Fruit fly (Drosophila melanogaster) whole organism, embryonic: Measurements from ENCODE around the gene Rtc1.

Experiments
- Aef1 ChIP-seq: fragments of 200-800 bp; sonication (Bioruptor generic); IDR thresholded peaks from 3 replicates; pipeline ENCODE4 v1.3.6; 2022; ENCODE audit warnings: missing biosample characterization, missing genetic modification characterization
- Bgb ChIP-seq: fragments of 200-800 bp; sonication (Bioruptor generic); IDR thresholded peaks from 2 replicates; pipeline ENCODE4 v1.3.6; 2022; ENCODE audit warnings: missing biosample characterization, missing genetic modification characterization; ENCODE audit not compliant: partially characterized antibody
- CG10543 ChIP-seq: fragments of 200-800 bp; sonication (Bioruptor generic); optimal IDR thresholded peaks from 3 replicates; lab custom pipeline; 2017; ENCODE audit warnings: missing biosample characterization, mild to moderate bottlenecking, missing genetic modification characterization, moderate library complexity
- CG10959 ChIP-seq: fragments of 200-800 bp; sonication (Bioruptor generic); IDR thresholded peaks from 2 replicates; pipeline ENCODE4 v1.3.6; 2022; ENCODE audit warnings: missing biosample characterization, missing genetic modification characterization
- CG12769 ChIP-seq: fragments of 200-800 bp; sonication (Bioruptor generic); optimal IDR thresholded peaks from 2 replicates; lab custom pipeline; 2019; ENCODE audit warnings: missing biosample characterization, mild to moderate bottlenecking, missing genetic modification characterization, moderate library complexity
- CG14050 ChIP-seq: fragments of 200-800 bp; sonication (Bioruptor generic); IDR thresholded peaks from 3 replicates; pipeline ENCODE4 v1.3.6; 2022; ENCODE audit warnings: missing biosample characterization, missing genetic modification characterization
- CG14667 ChIP-seq: fragments of 200-800 bp; sonication (Bioruptor generic); IDR thresholded peaks from 2 replicates; pipeline ENCODE4 v1.3.6; 2022; ENCODE audit warnings: missing biosample characterization, missing genetic modification characterization
- CG15011 ChIP-seq: fragments of 200-800 bp; sonication (Bioruptor generic); optimal IDR thresholded peaks from 3 replicates; lab custom pipeline; 2018; ENCODE audit warnings: missing biosample characterization, mild to moderate bottlenecking, missing genetic modification characterization
- CG16815 ChIP-seq: fragments of 200-800 bp; sonication (Bioruptor generic); optimal IDR thresholded peaks from 3 replicates; lab custom pipeline; 2017; ENCODE audit warnings: missing biosample characterization, mild to moderate bottlenecking, missing genetic modification characterization
- CG17612 ChIP-seq: fragments of 200-800 bp; sonication (Bioruptor generic); IDR thresholded peaks from 2 replicates; pipeline ENCODE4 v1.3.6; 2022; ENCODE audit warnings: missing biosample characterization, missing genetic modification characterization
- CG2875 ChIP-seq: fragments of 200-800 bp; sonication (Bioruptor generic); optimal IDR thresholded peaks from 2 replicates; lab custom pipeline; 2017; ENCODE audit warnings: missing biosample characterization, mild to moderate bottlenecking, missing genetic modification characterization, missing genetic modification reagents
- CG3838 ChIP-seq: fragments of 200-800 bp; sonication (Bioruptor generic); optimal IDR thresholded peaks from 3 replicates; lab custom pipeline; 2016; ENCODE audit warnings: missing biosample characterization, missing genetic modification characterization
- CG7271 ChIP-seq: fragments of 200-800 bp; sonication (Bioruptor generic); optimal IDR thresholded peaks from 2 replicates; lab custom pipeline; 2018; ENCODE audit warnings: missing biosample characterization, mild to moderate bottlenecking, missing genetic modification characterization, moderate library complexity
- CG7357 ChIP-seq: fragments of 200-800 bp; sonication (Bioruptor generic); IDR thresholded peaks from 3 replicates; pipeline ENCODE4 v1.3.6; 2022; ENCODE audit warnings: missing biosample characterization, missing genetic modification characterization
- CG7963 ChIP-seq: fragments of 200-800 bp; sonication (Bioruptor generic); IDR thresholded peaks from 3 replicates; pipeline ENCODE4 v1.3.6; 2022; ENCODE audit warnings: missing biosample characterization, missing genetic modification characterization; ENCODE audit not compliant: partially characterized antibody
- CG9215 ChIP-seq: fragments of 200-800 bp; sonication (Bioruptor generic); IDR thresholded peaks from 2 replicates; pipeline ENCODE4 v1.3.6; 2022; ENCODE audit warnings: missing biosample characterization, missing genetic modification characterization
- Dref ChIP-seq: fragments of 200-800 bp; sonication (Bioruptor generic); IDR thresholded peaks from 2 replicates; pipeline ENCODE4 v1.3.6; 2022; ENCODE audit warnings: missing biosample characterization, missing genetic modification characterization
- Fer1 ChIP-seq: fragments of 200-800 bp; sonication (Bioruptor generic); optimal IDR thresholded peaks from 2 replicates; lab custom pipeline; 2017; ENCODE audit warnings: missing biosample characterization, mild to moderate bottlenecking, missing genetic modification characterization
- H2.0 ChIP-seq: fragments of 200-800 bp; sonication (Bioruptor generic); IDR thresholded peaks from 2 replicates; pipeline ENCODE4 v1.3.6; 2022; ENCODE audit warnings: missing biosample characterization, missing genetic modification characterization
- Hmr ChIP-seq: fragments of 200-800 bp; sonication (Bioruptor generic); optimal IDR thresholded peaks from 3 replicates; lab custom pipeline; 2017; ENCODE audit warnings: mild to moderate bottlenecking, missing biosample characterization, missing genetic modification reagents, missing genetic modification characterization
- Hmx ChIP-seq: fragments of 200-800 bp; sonication (Bioruptor generic); optimal IDR thresholded peaks from 2 replicates; lab custom pipeline; 2016; ENCODE audit warnings: missing biosample characterization, missing genetic modification characterization
- Lim3 ChIP-seq: fragments of 200-800 bp; sonication (Bioruptor generic); IDR thresholded peaks from 2 replicates; pipeline ENCODE4 v1.3.6; 2022; ENCODE audit warnings: missing biosample characterization, missing genetic modification characterization
- Mes4 ChIP-seq: fragments of 200-800 bp; sonication (Bioruptor generic); optimal IDR thresholded peaks from 2 replicates; lab custom pipeline; 2016; ENCODE audit warnings: missing biosample characterization, missing genetic modification characterization
- NK7.1 ChIP-seq: fragments of 200-800 bp; sonication (Bioruptor generic); optimal IDR thresholded peaks from 3 replicates; lab custom pipeline; 2016; ENCODE audit warnings: missing biosample characterization, missing genetic modification characterization
- NfI ChIP-seq: fragments of 200-800 bp; sonication (Bioruptor generic); optimal IDR thresholded peaks from 3 replicates; lab custom pipeline; 2018; ENCODE audit warnings: missing biosample characterization, mild to moderate bottlenecking, missing genetic modification characterization, moderate library complexity
- Oaz ChIP-seq: fragments of 200-800 bp; sonication (Bioruptor generic); IDR thresholded peaks from 2 replicates; pipeline ENCODE4 v1.3.6; 2022; ENCODE audit warnings: missing biosample characterization, missing genetic modification characterization
- Rx ChIP-seq: fragments of 200-800 bp; sonication (Bioruptor generic); IDR thresholded peaks from 2 replicates; pipeline ENCODE4 v1.3.6; 2022; ENCODE audit warnings: missing biosample characterization, missing genetic modification characterization
- Side ChIP-seq: fragments of 200-800 bp; sonication (Bioruptor generic); optimal IDR thresholded peaks from 2 replicates; lab custom pipeline; 2016; ENCODE audit warnings: missing biosample characterization, missing genetic modification characterization
- Tbp ChIP-seq: fragments of >200 bp; optimal IDR thresholded peaks from 2 replicates; lab custom pipeline; 2018; ENCODE audit warnings: missing biosample characterization, missing genetic modification characterization
- Xrp1 ChIP-seq: fragments of 200-800 bp; sonication (Bioruptor generic); IDR thresholded peaks from 2 replicates; pipeline ENCODE4 v1.3.6; 2022; ENCODE audit warnings: missing biosample characterization, missing genetic modification characterization
- al ChIP-seq: fragments of 200-800 bp; sonication (Bioruptor generic); IDR thresholded peaks from 2 replicates; pipeline ENCODE4 v1.3.6; 2022; ENCODE audit warnings: missing biosample characterization, missing genetic modification characterization
- ap ChIP-seq: fragments of 200-800 bp; sonication (Bioruptor generic); IDR thresholded peaks from 2 replicates; pipeline ENCODE4 v1.3.6; 2022; ENCODE audit warnings: missing biosample characterization, missing genetic modification characterization
- ara ChIP-seq: fragments of 200-800 bp; sonication (Bioruptor generic); IDR thresholded peaks from 2 replicates; pipeline ENCODE4 v1.3.6; 2022; ENCODE audit warnings: missing biosample characterization, missing genetic modification characterization
- az2 ChIP-seq: fragments of 200-800 bp; sonication (Bioruptor generic); optimal IDR thresholded peaks from 3 replicates; lab custom pipeline; 2016; ENCODE audit warnings: missing biosample characterization, missing genetic modification characterization
- bbx ChIP-seq: fragments of 200-800 bp; sonication (Bioruptor generic); IDR thresholded peaks from 2 replicates; pipeline ENCODE4 v1.3.6; 2022; ENCODE audit warnings: missing biosample characterization, missing genetic modification characterization; ENCODE audit not compliant: partially characterized antibody
- bigmax ChIP-seq: fragments of 200-800 bp; sonication (Bioruptor generic); optimal IDR thresholded peaks from 2 replicates; lab custom pipeline; 2018; ENCODE audit warnings: missing biosample characterization, mild to moderate bottlenecking, missing genetic modification characterization
- bowl ChIP-seq: fragments of 200-800 bp; sonication (Bioruptor generic); IDR thresholded peaks from 2 replicates; pipeline ENCODE4 v1.3.6; 2022; ENCODE audit warnings: missing biosample characterization, missing genetic modification characterization
- cas ChIP-seq: fragments of 200-800 bp; sonication (Bioruptor generic); IDR thresholded peaks from 2 replicates; pipeline ENCODE4 v1.3.6; 2022; ENCODE audit warnings: missing biosample characterization, missing genetic modification characterization
- en ChIP-seq: fragments of 200-800 bp; sonication (Bioruptor generic); optimal IDR thresholded peaks from 2 replicates; lab custom pipeline; 2016; ENCODE audit warnings: missing biosample characterization, missing genetic modification characterization
- gro ChIP-seq: fragments of 200-800 bp; sonication (Bioruptor generic); optimal IDR thresholded peaks from 2 replicates; lab custom pipeline; 2016; ENCODE audit warnings: missing biosample characterization, missing genetic modification characterization
- jigr1 ChIP-seq: fragments of 200-800 bp; sonication (Bioruptor generic); IDR thresholded peaks from 3 replicates; pipeline ENCODE4 v1.3.6; 2022; ENCODE audit warnings: missing biosample characterization, missing genetic modification characterization
- lov ChIP-seq, 2 experiments: fragments of 200-800 bp in 1 of 2; fragments of >200 bp in 1 of 2; sonication (Bioruptor generic) in 1 of 2; IDR thresholded peaks in 1 of 2; optimal IDR thresholded peaks in 1 of 2; 2 replicates in 1 of 2; 3 replicates in 1 of 2; pipeline versions ENCODE4 v1.3.6 to Lab custom; 2017 to 2022; ENCODE audit warnings: missing biosample characterization in 1 of 2, missing genetic modification characterization in 1 of 2
- onecut ChIP-seq: fragments of 200-800 bp; sonication (Bioruptor generic); IDR thresholded peaks from 2 replicates; pipeline ENCODE4 v1.3.6; 2022; ENCODE audit warnings: missing biosample characterization, missing genetic modification characterization
- pita ChIP-seq: fragments of 200-800 bp; sonication (Bioruptor generic); optimal IDR thresholded peaks from 2 replicates; lab custom pipeline; 2017; ENCODE audit warnings: missing biosample characterization, mild to moderate bottlenecking, missing genetic modification characterization
- ranshi ChIP-seq: fragments of 200-800 bp; sonication (Bioruptor generic); IDR thresholded peaks from 2 replicates; pipeline ENCODE4 v1.3.6; 2022; ENCODE audit warnings: missing biosample characterization, missing genetic modification characterization
- slbo ChIP-seq: fragments of 200-800 bp; sonication (Bioruptor generic); IDR thresholded peaks from 2 replicates; pipeline ENCODE4 v1.3.6; 2022; ENCODE audit warnings: missing biosample characterization, missing genetic modification characterization
- sna ChIP-seq: fragments of 200-800 bp; sonication (Bioruptor generic); IDR thresholded peaks from 2 replicates; pipeline ENCODE4 v1.3.6; 2022; ENCODE audit warnings: missing biosample characterization, missing genetic modification characterization; ENCODE audit not compliant: partially characterized antibody
- sqz ChIP-seq: fragments of 200-800 bp; sonication (Bioruptor generic); optimal IDR thresholded peaks from 3 replicates; lab custom pipeline; 2018; ENCODE audit warnings: missing biosample characterization, mild to moderate bottlenecking, missing genetic modification characterization
- sug ChIP-seq: fragments of 200-800 bp; optimal IDR thresholded peaks from 2 replicates; lab custom pipeline; 2019; ENCODE audit warnings: missing biosample characterization, mild to moderate bottlenecking, missing genetic modification characterization, moderate library complexity
- trh ChIP-seq: fragments of 200-800 bp; sonication (Bioruptor generic); optimal IDR thresholded peaks from 2 replicates; lab custom pipeline; 2016; ENCODE audit warnings: missing biosample characterization, missing genetic modification characterization
- wdn ChIP-seq: fragments of 200-800 bp; sonication (Bioruptor generic); IDR thresholded peaks from 2 replicates; pipeline ENCODE4 v1.3.6; 2022; ENCODE audit warnings: missing biosample characterization, missing genetic modification characterization
- zen2 ChIP-seq: fragments of 200-800 bp; sonication (Bioruptor generic); IDR thresholded peaks from 3 replicates; pipeline ENCODE4 v1.3.6; 2022; ENCODE audit warnings: missing biosample characterization, missing genetic modification characterization; ENCODE audit not compliant: partially characterized antibody
- zfh1 ChIP-seq: fragments of 200-800 bp; sonication (Bioruptor generic); IDR thresholded peaks from 3 replicates; pipeline ENCODE4 v1.3.6; 2022; ENCODE audit warnings: missing biosample characterization, missing genetic modification characterization

Rtc1 gene

dm6 chrX:13717982-13718402 lies 39.0 kb upstream of the Rtc1 start, which contains the start of gene Nadsyn (continued):
- TF ChIP-seq zfh1 (GFP tag; lab: Robert Waterston, UW) (no peak), jigr1 (GFP tag; lab: Robert Waterston, UW) (no peak), CG9215 (GFP tag; lab: Robert Waterston, UW) (no peak), CG2875 (GFP tag; lab: Kevin White, UChicago) (no peak), Fer1 (GFP tag; lab: Kevin White, UChicago) (no peak), NfI (GFP tag; lab: Kevin White, UChicago) (no peak), CG3838 (GFP tag; lab: Kevin White, UChicago) (no peak), CG7271 (tag; lab: Kevin White, UChicago) (no peak), Mes4 (GFP tag; lab: Kevin White, UChicago) (no peak), CG12769 (tag; lab: Kevin White, UChicago) (no peak), ara (GFP tag; lab: Robert Waterston, UW) (no peak), sqz (GFP tag; lab: Kevin White, UChicago) (no peak), wdn (GFP tag; lab: Robert Waterston, UW) (no peak), Lim3 (GFP tag; lab: Robert Waterston, UW) (no peak), az2 (GFP tag; lab: Kevin White, UChicago) (no peak), CG17612 (GFP tag; lab: Robert Waterston, UW) (no peak), Hmx (GFP tag; lab: Kevin White, UChicago) (no peak), Rx (GFP tag; lab: Robert Waterston, UW) (no peak), pita (no peak), cas (GFP tag; lab: Robert Waterston, UW) (no peak), Aef1 (GFP tag; lab: Robert Waterston, UW) (no peak), CG7357 (GFP tag; lab: Robert Waterston, UW) (no peak), bbx (GFP tag; lab: Robert Waterston, UW) (peak; percentile 81), CG14667 (GFP tag; lab: Robert Waterston, UW) (no peak), ranshi (GFP tag; lab: Robert Waterston, UW) (no peak), Dref (GFP tag; lab: Robert Waterston, UW) (peak; percentile 85), bowl (GFP tag; lab: Robert Waterston, UW) (no peak), sna (GFP tag; lab: Robert Waterston, UW) (peak; percentile 68; the same call in 1 of the 2 replicates), gro (no peak), ap (no peak), CG16815 (GFP tag; lab: Kevin White, UChicago) (no peak), Bgb (GFP tag; lab: Robert Waterston, UW) (peak; percentile 84), CG15011 (GFP tag; lab: Kevin White, UChicago) (no peak), Hmr (GFP tag; lab: Kevin White, UChicago) (no peak), Tbp (GFP tag; lab: Kevin White, UChicago) (no peak), bigmax (no peak), Side (no peak), en (GFP tag; lab: Kevin White, UChicago) (no peak), Oaz (GFP tag; lab: Robert Waterston, UW) (no peak), NK7.1 (no peak), Xrp1 (GFP tag; lab: Robert Waterston, UW) (no peak), sug (no peak), CG10959 (GFP tag; lab: Robert Waterston, UW) (no peak), al (GFP tag; lab: Robert Waterston, UW) (no peak), trh (GFP tag; lab: Kevin White, UChicago) (no peak), onecut (peak; percentile 70), CG10543 (GFP tag; lab: Kevin White, UChicago) (no peak), CG14050 (GFP tag; lab: Robert Waterston, UW) (no peak), CG7963 (GFP tag; lab: Robert Waterston, UW) (peak; percentile 82; the same call in 2 of the 3 replicates), lov (optimal IDR thresholded peaks at IDR 0.05; lab: Kevin White, UChicago) (no peak), lov (GFP tag; IDR thresholded peaks at IDR 0.05; lab: Robert Waterston, UW) (no peak), H2.0 (GFP tag; lab: Robert Waterston, UW) (no peak), slbo (no peak; the same call in 1 of the 2 replicates), zen2 (GFP tag; lab: Robert Waterston, UW) (peak; percentile 71)
